Fruit fly (Drosophila melanogaster) whole organism, embryonic: ENCODE measurements around the gene woc.
A peak's percentile ranks its signal among the peaks of the same experiment; 100 is the strongest.

Source experiments
- ATbp ChIP-seq: fragments of 200-800 bp; sonication (Bioruptor generic); optimal IDR thresholded peaks from 2 replicates; lab custom pipeline; 2017; ENCODE audit warnings: missing biosample characterization, mild to moderate bottlenecking, missing genetic modification characterization, missing genetic modification reagents
- Aef1 ChIP-seq: fragments of 200-800 bp; sonication (Bioruptor generic); IDR thresholded peaks from 3 replicates; pipeline ENCODE4 v1.3.6; 2022; ENCODE audit warnings: missing biosample characterization, missing genetic modification characterization
- Awh ChIP-seq: fragments of 200-800 bp; sonication (Bioruptor generic); IDR thresholded peaks from 2 replicates; pipeline ENCODE4, ENCODE4 v1.3.6; 2022; ENCODE audit warnings: missing biosample characterization, missing genetic modification characterization
- Bgb ChIP-seq: fragments of 200-800 bp; sonication (Bioruptor generic); IDR thresholded peaks from 2 replicates; pipeline ENCODE4 v1.3.6; 2022; ENCODE audit warnings: missing biosample characterization, missing genetic modification characterization; ENCODE audit not compliant: partially characterized antibody
- Bteb2 ChIP-seq: fragments of 200-800 bp; sonication (Bioruptor generic); optimal IDR thresholded peaks from 2 replicates; lab custom pipeline; 2016; ENCODE audit warnings: missing biosample characterization, missing genetic modification characterization
- C15 ChIP-seq: fragments of 200-800 bp; sonication (Bioruptor generic); IDR thresholded peaks from 3 replicates; pipeline ENCODE4 v1.3.6; 2022; ENCODE audit warnings: missing biosample characterization, missing genetic modification characterization
- CG10543 ChIP-seq: fragments of 200-800 bp; sonication (Bioruptor generic); optimal IDR thresholded peaks from 3 replicates; lab custom pipeline; 2017; ENCODE audit warnings: missing biosample characterization, mild to moderate bottlenecking, missing genetic modification characterization, moderate library complexity
- CG13123 ChIP-seq: fragments of 200-800 bp; sonication (Bioruptor generic); optimal IDR thresholded peaks from 2 replicates; lab custom pipeline; 2016; ENCODE audit warnings: missing biosample characterization, missing genetic modification characterization
- CG13624 ChIP-seq: fragments of 200-800 bp; sonication (Bioruptor generic); optimal IDR thresholded peaks from 2 replicates; lab custom pipeline; 2016; ENCODE audit warnings: missing biosample characterization, missing genetic modification characterization
- CG15073 ChIP-seq: fragments of 200-800 bp; sonication (Bioruptor generic); optimal IDR thresholded peaks from 2 replicates; lab custom pipeline; 2016; ENCODE audit warnings: missing biosample characterization, missing genetic modification characterization
- CG15514 ChIP-seq: fragments of 200-800 bp; sonication (Bioruptor generic); optimal IDR thresholded peaks from 3 replicates; lab custom pipeline; 2017; ENCODE audit warnings: missing biosample characterization, missing genetic modification characterization, mild to moderate bottlenecking, moderate library complexity, missing genetic modification reagents
- CG16813 ChIP-seq: fragments of 200-800 bp; sonication (Bioruptor generic); IDR thresholded peaks from 3 replicates; pipeline ENCODE4 v1.3.6; 2022; ENCODE audit warnings: missing biosample characterization, missing genetic modification characterization; ENCODE audit not compliant: partially characterized antibody
- CG17385 ChIP-seq: fragments of 200-800 bp; sonication (Bioruptor generic); optimal IDR thresholded peaks from 3 replicates; lab custom pipeline; 2018; ENCODE audit warnings: missing biosample characterization, mild to moderate bottlenecking, missing genetic modification characterization
- CG17568 ChIP-seq: fragments of 200-800 bp; sonication (Bioruptor generic); optimal IDR thresholded peaks from 2 replicates; lab custom pipeline; 2018; ENCODE audit warnings: missing biosample characterization, mild to moderate bottlenecking, missing genetic modification characterization, moderate library complexity
- CG17912 ChIP-seq: fragments of 200-800 bp; sonication (Bioruptor generic); optimal IDR thresholded peaks from 2 replicates; lab custom pipeline; 2018; ENCODE audit warnings: missing biosample characterization, mild to moderate bottlenecking, missing genetic modification characterization
- CG2678 ChIP-seq: fragments of 200-800 bp; sonication (Bioruptor generic); optimal IDR thresholded peaks from 3 replicates; lab custom pipeline; 2019; ENCODE audit warnings: missing biosample characterization, mild to moderate bottlenecking, missing genetic modification characterization, moderate library complexity
- CG31224 ChIP-seq: fragments of 200-800 bp; sonication (Bioruptor generic); IDR thresholded peaks from 2 replicates; pipeline ENCODE4 v1.3.6; 2022; ENCODE audit warnings: missing biosample characterization, missing genetic modification characterization
- CG34422 ChIP-seq: fragments of 200-800 bp; sonication (Bioruptor generic); IDR thresholded peaks from 3 replicates; pipeline ENCODE4 v1.3.6; 2022; ENCODE audit warnings: missing biosample characterization, missing genetic modification characterization
- CG6175 ChIP-seq: fragments of 200-800 bp; sonication (Bioruptor generic); IDR thresholded peaks from 3 replicates; pipeline ENCODE4 v1.3.6; 2022; ENCODE audit warnings: missing biosample characterization, missing genetic modification characterization
- CG8089 ChIP-seq: fragments of 200-800 bp; sonication (Bioruptor generic); optimal IDR thresholded peaks from 3 replicates; lab custom pipeline; 2016; ENCODE audit warnings: missing biosample characterization, missing genetic modification characterization
- CG9876 ChIP-seq: fragments of 200-800 bp; sonication (Bioruptor generic); optimal IDR thresholded peaks from 2 replicates; lab custom pipeline; 2016; ENCODE audit warnings: missing biosample characterization, missing genetic modification characterization
- Ets65A ChIP-seq: fragments of 200-800 bp; sonication (Bioruptor generic); peaks from one replicate; lab custom pipeline; 2016; ENCODE audit warnings: missing biosample characterization, missing genetic modification characterization
- Max ChIP-seq: fragments of 200-800 bp; sonication (Bioruptor generic); optimal IDR thresholded peaks from 2 replicates; lab custom pipeline; 2016; ENCODE audit warnings: missing biosample characterization, mild to moderate bottlenecking, missing genetic modification characterization
- Oaz ChIP-seq: fragments of 200-800 bp; sonication (Bioruptor generic); IDR thresholded peaks from 2 replicates; pipeline ENCODE4 v1.3.6; 2022; ENCODE audit warnings: missing biosample characterization, missing genetic modification characterization
- Sox102F ChIP-seq: fragments of 200-800 bp; sonication (Bioruptor generic); optimal IDR thresholded peaks from 2 replicates; lab custom pipeline; 2018; ENCODE audit warnings: missing biosample characterization, mild to moderate bottlenecking, missing genetic modification characterization, moderate library complexity
- Sry-δ ChIP-seq: fragments of 200-800 bp; sonication (Bioruptor generic); optimal IDR thresholded peaks from 2 replicates; lab custom pipeline; 2016; ENCODE audit warnings: missing biosample characterization, missing genetic modification characterization
- ase ChIP-seq: fragments of 200-800 bp; sonication (Bioruptor generic); IDR thresholded peaks from 3 replicates; pipeline ENCODE4 v1.3.6; 2022; ENCODE audit warnings: missing biosample characterization, missing genetic modification characterization
- caup ChIP-seq: fragments of 200-800 bp; sonication (Bioruptor generic); optimal IDR thresholded peaks from 3 replicates; lab custom pipeline; 2017; ENCODE audit warnings: missing biosample characterization, mild to moderate bottlenecking, missing genetic modification characterization, moderate library complexity; ENCODE audit not compliant: severe bottlenecking
- chm ChIP-seq: fragments of 200-800 bp; sonication (Bioruptor generic); IDR thresholded peaks from 2 replicates; pipeline ENCODE4 v1.3.6; 2022; ENCODE audit warnings: missing biosample characterization, missing genetic modification characterization
- crp ChIP-seq, 2 experiments: fragments of 200-800 bp; sonication (Bioruptor generic); optimal IDR thresholded peaks; 2 replicates in 1 of 2; 3 replicates in 1 of 2; lab custom pipeline; 2017; ENCODE audit warnings: missing biosample characterization in 2 of 2, missing genetic modification characterization in 2 of 2, mild to moderate bottlenecking in 1 of 2, moderate library complexity in 1 of 2
- dmrt99B ChIP-seq: fragments of 200-800 bp; sonication (Bioruptor generic); optimal IDR thresholded peaks from 2 replicates; lab custom pipeline; 2018; ENCODE audit warnings: missing biosample characterization, mild to moderate bottlenecking, missing genetic modification characterization, moderate library complexity
- eve ChIP-seq, 2 experiments: fragments of >200 bp; optimal IDR thresholded peaks; 2 replicates each; lab custom pipeline; 2017; ENCODE audit warnings: missing biosample characterization in 2 of 2, missing genetic modification characterization in 2 of 2
- exex ChIP-seq: fragments of 200-800 bp; sonication (Bioruptor generic); optimal IDR thresholded peaks from 4 replicates; lab custom pipeline; 2018; ENCODE audit warnings: missing biosample characterization, mild to moderate bottlenecking, missing genetic modification characterization, moderate library complexity
- eyg ChIP-seq: fragments of 200-800 bp; sonication (Bioruptor generic); optimal IDR thresholded peaks from 3 replicates; lab custom pipeline; 2016; ENCODE audit warnings: missing biosample characterization, missing genetic modification characterization
- fd64A ChIP-seq: fragments of 200-800 bp; sonication (Bioruptor generic); optimal IDR thresholded peaks from 3 replicates; lab custom pipeline; 2018; ENCODE audit warnings: missing biosample characterization, mild to moderate bottlenecking, missing genetic modification characterization
- fd96Cb ChIP-seq: fragments of 200-800 bp; sonication (Bioruptor generic); optimal IDR thresholded peaks from 2 replicates; lab custom pipeline; 2018; ENCODE audit warnings: missing biosample characterization, mild to moderate bottlenecking, missing genetic modification characterization, moderate library complexity
- fru ChIP-seq: fragments of >200 bp; optimal IDR thresholded peaks from 2 replicates; lab custom pipeline; 2017
- gcm ChIP-seq: fragments of 200-800 bp; sonication (Bioruptor generic); optimal IDR thresholded peaks from 2 replicates; lab custom pipeline; 2019; ENCODE audit warnings: missing biosample characterization, mild to moderate bottlenecking, missing genetic modification characterization, moderate library complexity
- grau ChIP-seq: fragments of 200-800 bp; optimal IDR thresholded peaks from 3 replicates; lab custom pipeline; 2019; ENCODE audit warnings: missing biosample characterization, mild to moderate bottlenecking, missing genetic modification characterization, moderate library complexity
- grn ChIP-seq: fragments of 200-800 bp; sonication (Bioruptor generic); optimal IDR thresholded peaks from 3 replicates; lab custom pipeline; 2017; ENCODE audit warnings: missing biosample characterization, missing genetic modification characterization
- gt ChIP-seq: fragments of 200-800 bp; sonication (Bioruptor generic); IDR thresholded peaks from 2 replicates; pipeline ENCODE4 v1.3.6; 2022; ENCODE audit warnings: missing biosample characterization, missing genetic modification characterization
- inv ChIP-seq: fragments of 200-800 bp; sonication (Bioruptor generic); IDR thresholded peaks from 2 replicates; pipeline ENCODE4 v1.3.6; 2022; ENCODE audit warnings: missing biosample characterization, missing genetic modification characterization; ENCODE audit not compliant: partially characterized antibody
- lbe ChIP-seq: fragments of 200-800 bp; sonication (Bioruptor generic); optimal IDR thresholded peaks from 2 replicates; lab custom pipeline; 2016; ENCODE audit warnings: missing biosample characterization, mild to moderate bottlenecking, missing genetic modification characterization
- nerfin-1 ChIP-seq: fragments of 200-800 bp; sonication (Bioruptor generic); optimal IDR thresholded peaks from 3 replicates; lab custom pipeline; 2019; ENCODE audit warnings: missing biosample characterization, mild to moderate bottlenecking, missing genetic modification characterization, moderate library complexity
- nerfin-2 ChIP-seq: fragments of 200-800 bp; sonication (Bioruptor generic); IDR thresholded peaks from 2 replicates; pipeline ENCODE4 v1.3.6; 2022; ENCODE audit warnings: missing biosample characterization, missing genetic modification characterization; ENCODE audit not compliant: partially characterized antibody
- p53 ChIP-seq: fragments of 200-800 bp; sonication (Bioruptor generic); optimal IDR thresholded peaks from 2 replicates; lab custom pipeline; 2016; ENCODE audit warnings: missing biosample characterization, missing genetic modification characterization
- prd ChIP-seq, 3 experiments: fragments of >200 bp in 2 of 3; fragments of 200-800 bp in 1 of 3; sonication (Bioruptor generic) in 1 of 3; optimal IDR thresholded peaks in 2 of 3; IDR thresholded peaks in 1 of 3; 2 replicates in 2 of 3; 3 replicates in 1 of 3; pipeline versions ENCODE4 v1.3.6 to Lab custom; 2017 to 2022; ENCODE audit warnings: missing biosample characterization in 1 of 3, missing genetic modification characterization in 1 of 3
- slp2 ChIP-seq: fragments of 200-800 bp; sonication (Bioruptor generic); optimal IDR thresholded peaks from 2 replicates; lab custom pipeline; 2016; ENCODE audit warnings: missing biosample characterization, missing genetic modification characterization
- wdn ChIP-seq: fragments of 200-800 bp; sonication (Bioruptor generic); IDR thresholded peaks from 2 replicates; pipeline ENCODE4 v1.3.6; 2022; ENCODE audit warnings: missing biosample characterization, missing genetic modification characterization

The woc gene

dm6 chr3R:27263434-27264215 is at the start of gene woc (continued):
- no peak for TF ChIP-seq crp (GFP tag; optimal IDR thresholded peaks at IDR 0.05; lab: Kevin White, UChicago)
- peak; percentile 91 for TF ChIP-seq Bgb
- TF ChIP-seq ase (GFP tag; lab: Robert Waterston, UW), result peak; percentile 54; the same call in 1 of the 3 replicates
- TF ChIP-seq Sry-δ, result peak; percentile 54
- no peak for TF ChIP-seq lbe (GFP tag; lab: Kevin White, UChicago)
- TF ChIP-seq slp2 (GFP tag; lab: Kevin White, UChicago), result peak; percentile 32
- TF ChIP-seq gcm (GFP tag; lab: Kevin White, UChicago), result no peak
- TF ChIP-seq Aef1 (GFP tag; lab: Robert Waterston, UW), result peak; percentile 57; the same call in 2 of the 3 replicates
- no peak for TF ChIP-seq gt (GFP tag; lab: Robert Waterston, UW)
- no peak for TF ChIP-seq Awh (GFP tag; lab: Robert Waterston, UW)
- no peak for TF ChIP-seq CG15514
- peak; percentile 40 for TF ChIP-seq nerfin-1 (tag; lab: Kevin White, UChicago)
- TF ChIP-seq eyg (GFP tag; lab: Kevin White, UChicago), result peak; percentile 58
- no peak for TF ChIP-seq Oaz
- no peak for TF ChIP-seq CG17385 (GFP tag; lab: Kevin White, UChicago)
- TF ChIP-seq ATbp, result no peak
- peak in 1 of 2 experiments; percentile 52 for TF ChIP-seq eve (GFP tag; optimal IDR thresholded peaks at IDR 0.05; lab: Kevin White, UChicago)
- TF ChIP-seq prd (optimal IDR thresholded peaks at IDR 0.05; lab: Kevin White, UChicago), result no peak
- peak; percentile 69; the same call in 2 of the 3 replicates for TF ChIP-seq prd (GFP tag; IDR thresholded peaks at IDR 0.05; lab: Robert Waterston, UW)
- no peak for TF ChIP-seq CG17568 (GFP tag; lab: Kevin White, UChicago)
- no peak for TF ChIP-seq CG6175 (GFP tag; lab: Robert Waterston, UW)
- peak; percentile 43; the same call in 1 of the 2 replicates for TF ChIP-seq CG31224 (GFP tag; lab: Robert Waterston, UW)
- TF ChIP-seq CG9876 (GFP tag; lab: Kevin White, UChicago), result no peak
- no peak for TF ChIP-seq C15
- TF ChIP-seq Max (GFP tag; lab: Kevin White, UChicago), result peak; percentile 48
- TF ChIP-seq inv (GFP tag; lab: Robert Waterston, UW), result peak; percentile 49
- no peak for TF ChIP-seq Sox102F (GFP tag; lab: Kevin White, UChicago)
- TF ChIP-seq dmrt99B, result no peak
- TF ChIP-seq Bteb2 (GFP tag; lab: Kevin White, UChicago), result peak; percentile 49
- no peak for TF ChIP-seq CG8089 (GFP tag; lab: Kevin White, UChicago)
- TF ChIP-seq grn, result no peak
- TF ChIP-seq grau, result no peak
- no peak for TF ChIP-seq CG10543
- no peak for TF ChIP-seq p53
- peak; percentile 69 for TF ChIP-seq wdn (GFP tag; lab: Robert Waterston, UW)
- peak; percentile 71 for TF ChIP-seq CG16813 (GFP tag; lab: Robert Waterston, UW)
- TF ChIP-seq CG13123 (GFP tag; lab: Kevin White, UChicago), result no peak
- no peak for TF ChIP-seq CG17912 (GFP tag; lab: Kevin White, UChicago)
- peak; percentile 95 for TF ChIP-seq Ets65A (GFP tag; lab: Kevin White, UChicago)
- no peak for TF ChIP-seq CG15073 (GFP tag; lab: Kevin White, UChicago)
- no peak for TF ChIP-seq fd64A (GFP tag; lab: Kevin White, UChicago)
- peak; percentile 83 for TF ChIP-seq nerfin-2
- TF ChIP-seq CG34422 (GFP tag; lab: Robert Waterston, UW), result peak; percentile 96
- peak; percentile 63; the same call in 1 of the 2 replicates for TF ChIP-seq chm (GFP tag; lab: Robert Waterston, UW)
- TF ChIP-seq fru, result no peak
- TF ChIP-seq caup (GFP tag; lab: Kevin White, UChicago), result peak; percentile 8
- no peak for TF ChIP-seq CG2678 (tag; lab: Kevin White, UChicago)
- peak; percentile 46 for TF ChIP-seq CG13624 (GFP tag; lab: Kevin White, UChicago)
- TF ChIP-seq exex (tag; lab: Kevin White, UChicago), result no peak
- TF ChIP-seq fd96Cb (tag; lab: Kevin White, UChicago), result no peak
